Worm (Caenorhabditis elegans): ENCODE measurements around the gene C50H2.7.

- TF ChIP-seq him-1 (tag; optimal IDR thresholded peaks at IDR 0.05), result no peak
- TF ChIP-seq dao-5 (tag; optimal IDR thresholded peaks at IDR 0.05), result no peak
Observed at ce11 chrV:9907205-9907604, 15.4 kb upstream of the C50H2.7 start.
